Fruit fly (Drosophila melanogaster) whole organism, embryonic: ENCODE measurements around the gene Obp19b.

Experiments
- Abd-B ChIP-seq: fragments of 200-800 bp; sonication (Bioruptor generic); optimal IDR thresholded peaks from 2 replicates; lab custom pipeline; 2018; ENCODE audit warnings: missing biosample characterization, mild to moderate bottlenecking, missing genetic modification characterization, moderate library complexity
- CG12769 ChIP-seq: fragments of 200-800 bp; sonication (Bioruptor generic); optimal IDR thresholded peaks from 2 replicates; lab custom pipeline; 2019; ENCODE audit warnings: missing biosample characterization, mild to moderate bottlenecking, missing genetic modification characterization, moderate library complexity
- CG13296 ChIP-seq: fragments of 200-800 bp; sonication (Bioruptor generic); optimal IDR thresholded peaks from 3 replicates; lab custom pipeline; 2018; ENCODE audit warnings: missing biosample characterization, mild to moderate bottlenecking, missing genetic modification characterization
- CG14441 ChIP-seq: fragments of 200-800 bp; sonication (Bioruptor generic); IDR thresholded peaks from 2 replicates; pipeline ENCODE4 v1.3.6; 2022; ENCODE audit warnings: missing biosample characterization, missing genetic modification characterization
- CG15073 ChIP-seq: fragments of 200-800 bp; sonication (Bioruptor generic); optimal IDR thresholded peaks from 2 replicates; lab custom pipeline; 2016; ENCODE audit warnings: missing biosample characterization, missing genetic modification characterization
- CG16813 ChIP-seq: fragments of 200-800 bp; sonication (Bioruptor generic); IDR thresholded peaks from 3 replicates; pipeline ENCODE4 v1.3.6; 2022; ENCODE audit warnings: missing biosample characterization, missing genetic modification characterization; ENCODE audit not compliant: partially characterized antibody
- CG17328 ChIP-seq: fragments of 200-800 bp; sonication (Bioruptor generic); IDR thresholded peaks from 2 replicates; pipeline ENCODE4 v1.3.6; 2022; ENCODE audit warnings: missing biosample characterization, missing genetic modification characterization
- CG17361 ChIP-seq: fragments of 200-800 bp; sonication (Bioruptor generic); IDR thresholded peaks from 3 replicates; pipeline ENCODE4 v1.3.6; 2022; ENCODE audit warnings: missing biosample characterization, missing genetic modification characterization
- CG4730 ChIP-seq: fragments of 200-800 bp; sonication (Bioruptor generic); IDR thresholded peaks from 2 replicates; pipeline ENCODE4 v1.3.6; 2022; ENCODE audit warnings: missing biosample characterization, missing genetic modification characterization
- CkIIα-i1 ChIP-seq: fragments of 200-800 bp; sonication (Bioruptor generic); IDR thresholded peaks from 2 replicates; pipeline ENCODE4 v1.3.6; 2022; ENCODE audit warnings: missing biosample characterization, missing genetic modification characterization
- NC2α ChIP-seq: fragments of 200-800 bp; sonication (Bioruptor generic); optimal IDR thresholded peaks from 2 replicates; lab custom pipeline; 2016; ENCODE audit warnings: missing biosample characterization, missing genetic modification characterization
- fd102C ChIP-seq: fragments of 200-800 bp; sonication (Bioruptor generic); optimal IDR thresholded peaks from 2 replicates; lab custom pipeline; 2018; ENCODE audit warnings: missing biosample characterization, mild to moderate bottlenecking, missing genetic modification characterization, moderate library complexity
- pros ChIP-seq: fragments of 200-800 bp; sonication (Bioruptor generic); optimal IDR thresholded peaks from 3 replicates; lab custom pipeline; 2019; ENCODE audit warnings: missing biosample characterization, mild to moderate bottlenecking, missing genetic modification characterization, moderate library complexity
- sd ChIP-seq: fragments of 200-800 bp; sonication (Bioruptor generic); optimal IDR thresholded peaks from 3 replicates; lab custom pipeline; 2018; ENCODE audit warnings: missing biosample characterization, mild to moderate bottlenecking, missing genetic modification characterization, moderate library complexity

DNA sequence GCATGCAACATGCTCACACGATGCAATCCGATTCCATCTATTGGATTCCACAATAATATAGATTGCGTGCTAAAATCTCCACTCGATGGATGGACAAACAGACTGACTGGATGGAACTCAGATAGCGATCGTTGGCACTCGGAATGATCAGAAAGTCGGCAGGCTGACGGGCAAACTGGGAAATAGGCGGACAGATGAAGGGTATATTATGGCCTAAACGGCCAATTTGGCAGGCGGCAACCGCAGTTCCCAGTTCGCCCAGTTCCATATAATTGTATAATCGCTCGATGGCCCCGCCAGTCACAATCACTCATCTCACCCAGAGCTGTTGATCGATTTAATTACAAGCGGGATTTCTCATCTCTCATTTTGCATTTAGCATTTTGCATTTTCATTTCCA, 2.8 kb downstream of the Obp19b start, which contains the start of gene Obp19d:
- TF ChIP-seq CG17361 (GFP tag; lab: Robert Waterston, UW) (no peak), CG14441 (no peak), CkIIα-i1 (GFP tag; lab: Robert Waterston, UW) (no peak), CG12769 (tag; lab: Kevin White, UChicago) (no peak), CG13296 (GFP tag; lab: Kevin White, UChicago) (no peak), fd102C (GFP tag; lab: Kevin White, UChicago) (no peak), CG17328 (GFP tag; lab: Robert Waterston, UW) (no peak), CG16813 (GFP tag; lab: Robert Waterston, UW) (no peak), CG15073 (no peak), Abd-B (no peak), CG4730 (GFP tag; lab: Robert Waterston, UW) (no peak), sd (tag; lab: Kevin White, UChicago) (no peak), NC2α (GFP tag; lab: Kevin White, UChicago) (no peak), pros (GFP tag; lab: Kevin White, UChicago) (no peak)
